Worm (Caenorhabditis elegans) whole organism, mixed stage, embryonic: ENCODE measurements around the gene F55C10.5.
"Not testable (repeated sequence)": the region's sequence is repeated elsewhere in the genome, so short reads cannot be mapped to it uniquely, and the experiment has no call there.

Experiments used
- M03D4.4 ChIP-seq: sonication (generic microtip); optimal IDR thresholded peaks from 2 replicates; lab custom pipeline; 2017; ENCODE audit warnings: mild to moderate bottlenecking, missing genetic modification characterization, missing compliant biosample characterization
- blmp-1 ChIP-seq: fragments of 150-350 bp; optimal IDR thresholded peaks from 2 replicates; lab custom pipeline; 2014; ENCODE audit warnings: missing biosample characterization, missing genetic modification characterization
- ceh-39 ChIP-seq: fragments of 150-350 bp; optimal IDR thresholded peaks from 2 replicates; lab custom pipeline; 2014; ENCODE audit warnings: missing biosample characterization, missing genetic modification characterization
- ceh-43 ChIP-seq: fragments of 200-800 bp; sonication (Bioruptor generic); optimal IDR thresholded peaks from 2 replicates; lab custom pipeline; 2018; ENCODE audit warnings: mild to moderate bottlenecking, missing genetic modification characterization, moderate library complexity, missing compliant biosample characterization
- ceh-83 ChIP-seq: fragments of 200-800 bp; sonication (Bioruptor generic); optimal IDR thresholded peaks from 2 replicates; lab custom pipeline; 2018; ENCODE audit warnings: mild to moderate bottlenecking, missing genetic modification characterization, missing compliant biosample characterization
- ces-1 ChIP-seq: fragments of 150-350 bp; optimal IDR thresholded peaks from 2 replicates; lab custom pipeline; 2014; ENCODE audit warnings: missing biosample characterization, missing genetic modification reagents, missing genetic modification characterization
- cnd-1 ChIP-seq: fragments of 200-800 bp; sonication (Bioruptor generic); optimal IDR thresholded peaks from 2 replicates; lab custom pipeline; 2018; ENCODE audit warnings: mild to moderate bottlenecking, missing genetic modification characterization, missing compliant biosample characterization
- drap-1 ChIP-seq: fragments of 200-800 bp; sonication (Bioruptor generic); optimal IDR thresholded peaks from 3 replicates; lab custom pipeline; 2018; ENCODE audit warnings: mild to moderate bottlenecking, missing genetic modification characterization, missing compliant biosample characterization
- elt-3 ChIP-seq: fragments of 150-350 bp; optimal IDR thresholded peaks from 2 replicates; lab custom pipeline; 2014; ENCODE audit warnings: missing biosample characterization, missing genetic modification characterization
- ham-2 ChIP-seq: fragments of 200-800 bp; sonication (Bioruptor generic); optimal IDR thresholded peaks from 2 replicates; lab custom pipeline; 2018; ENCODE audit warnings: mild to moderate bottlenecking, missing genetic modification characterization, missing compliant biosample characterization
- hlh-1 ChIP-seq: fragments of 150-350 bp; optimal IDR thresholded peaks from 2 replicates; lab custom pipeline; 2014; ENCODE audit warnings: missing biosample characterization, missing genetic modification reagents, missing genetic modification characterization
- lin-32 ChIP-seq: fragments of 200-800 bp; sonication (Bioruptor generic); optimal IDR thresholded peaks from 2 replicates; lab custom pipeline; 2018; ENCODE audit warnings: mild to moderate bottlenecking, missing genetic modification characterization, missing compliant biosample characterization
- lsy-2 ChIP-seq: fragments of 150-350 bp; optimal IDR thresholded peaks from 2 replicates; lab custom pipeline; 2014; ENCODE audit warnings: missing biosample characterization, missing genetic modification characterization
- mab-5 ChIP-seq: fragments of 150-350 bp; optimal IDR thresholded peaks from 2 replicates; lab custom pipeline; 2014; ENCODE audit warnings: missing biosample characterization, missing genetic modification characterization
- mep-1 ChIP-seq: fragments of 150-350 bp; optimal IDR thresholded peaks from 2 replicates; lab custom pipeline; 2017; ENCODE audit warnings: missing biosample characterization, missing genetic modification reagents, missing genetic modification characterization, inconsistent platforms
- mls-2 ChIP-seq: sonication (generic microtip); optimal IDR thresholded peaks from 2 replicates; lab custom pipeline; 2016; ENCODE audit warnings: mild to moderate bottlenecking, missing genetic modification characterization, moderate library complexity, missing compliant biosample characterization
- nhr-2 ChIP-seq: fragments of 150-350 bp; optimal IDR thresholded peaks from 2 replicates; lab custom pipeline; 2014; ENCODE audit warnings: missing biosample characterization, missing genetic modification characterization
- nhr-237 ChIP-seq: fragments of 150-350 bp; optimal IDR thresholded peaks from 2 replicates; lab custom pipeline; 2014; ENCODE audit warnings: missing biosample characterization, missing genetic modification characterization
- nhr-28 ChIP-seq: fragments of 150-350 bp; optimal IDR thresholded peaks from 2 replicates; lab custom pipeline; 2014; ENCODE audit warnings: missing biosample characterization, missing genetic modification characterization
- pha-4 ChIP-seq: fragments of 150-350 bp; optimal IDR thresholded peaks from 2 replicates; lab custom pipeline; 2018; ENCODE audit warnings: missing biosample characterization, missing genetic modification reagents, missing genetic modification characterization
- sem-2 ChIP-seq: fragments of 200-800 bp; sonication (Bioruptor generic); optimal IDR thresholded peaks from 2 replicates; lab custom pipeline; 2018; ENCODE audit warnings: mild to moderate bottlenecking, missing genetic modification characterization, missing compliant biosample characterization
- snpc-4 ChIP-seq: fragments of 150-350 bp; optimal IDR thresholded peaks from 2 replicates; lab custom pipeline; 2014; ENCODE audit warnings: missing biosample characterization, missing genetic modification characterization
- sptf-1 ChIP-seq: sonication (generic microtip); optimal IDR thresholded peaks from 2 replicates; lab custom pipeline; 2017; ENCODE audit warnings: mild to moderate bottlenecking, missing genetic modification characterization, moderate library complexity, missing compliant biosample characterization
- tbx-8 ChIP-seq: fragments of 200-800 bp; sonication (Bioruptor generic); optimal IDR thresholded peaks from 2 replicates; lab custom pipeline; 2018; ENCODE audit warnings: mild to moderate bottlenecking, missing genetic modification characterization, moderate library complexity, missing compliant biosample characterization
- unc-120 ChIP-seq: sonication (generic microtip); optimal IDR thresholded peaks from 2 replicates; lab custom pipeline; 2017; ENCODE audit warnings: missing genetic modification characterization, missing compliant biosample characterization; ENCODE audit not compliant: poor library complexity, severe bottlenecking
- unc-39 ChIP-seq: fragments of 150-350 bp; optimal IDR thresholded peaks from 2 replicates; lab custom pipeline; 2014; ENCODE audit warnings: missing biosample characterization, missing genetic modification characterization
- unc-62 ChIP-seq: fragments of 150-350 bp; optimal IDR thresholded peaks from 2 replicates; lab custom pipeline; 2014; ENCODE audit warnings: missing biosample characterization, missing genetic modification reagents, missing genetic modification characterization
- zip-8 ChIP-seq: fragments of 150-350 bp; optimal IDR thresholded peaks from 2 replicates; lab custom pipeline; 2014; ENCODE audit warnings: missing biosample characterization, missing genetic modification characterization
- ztf-11 ChIP-seq: fragments of 150-350 bp; optimal IDR thresholded peaks from 2 replicates; lab custom pipeline; 2014; ENCODE audit warnings: missing biosample characterization, missing genetic modification characterization

F55C10.5 gene

ce11 chrV:11390394-11390793 is 7.5 kb downstream of the F55C10.5 start, which contains the start of the genes K03B8.11 and K03B8.14:
Gene K03B8.11, minus strand, starts transcription at chrV:11390494.
Gene K03B8.14, plus strand, starts transcription at chrV:11390503.
- TF ChIP-seq tbx-8 (GFP tag; lab: Kevin White, UChicago), result no peak

ce11 chrV:11392020-11392419 is 9.1 kb downstream of the F55C10.5 start, which contains the start of gene nas-16:
Gene nas-16, plus strand, starts transcription at chrV:11392320.
- TF ChIP-seq cnd-1 (tag; lab: Kevin White, UChicago) (no peak), lin-32 (no peak), pha-4 (tag; lab: Kevin White, UChicago) (no peak), mls-2 (tag; lab: Kevin White, UChicago) (no peak), nhr-237 (tag; lab: Kevin White, UChicago) (no peak), drap-1 (GFP tag; lab: Kevin White, UChicago) (no peak), ceh-39 (no peak), M03D4.4 (no peak), snpc-4 (tag; lab: Kevin White, UChicago) (no peak)

DNA sequence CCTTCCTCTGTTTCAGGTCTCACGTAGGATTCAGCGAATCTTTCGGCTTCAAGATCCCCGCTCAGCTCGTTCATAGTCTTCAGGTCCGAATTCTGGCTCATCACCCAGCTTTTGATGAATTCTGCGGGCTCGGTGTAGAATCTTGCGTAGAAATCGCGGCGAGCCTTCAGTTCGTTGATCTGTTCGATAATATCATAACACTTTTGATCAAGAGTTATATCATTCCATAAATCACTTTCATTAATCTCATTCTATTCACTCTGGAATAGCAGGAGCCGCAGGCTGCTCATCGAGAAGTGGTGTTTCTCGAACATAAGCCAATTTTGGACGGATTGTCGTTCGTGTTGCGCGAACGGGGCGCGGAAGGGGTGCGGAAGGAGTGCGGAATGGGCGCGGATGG is 12.1 kb downstream of the F55C10.5 start, which contains the start of gene K03B8.4:
K03B8.4 (minus strand) TSS at position 101 of the 400 bp plus-strand sequence.
- TF ChIP-seq sptf-1 (tag; lab: Kevin White, UChicago); drap-1 (GFP tag; lab: Kevin White, UChicago); elt-3 (tag; lab: Kevin White, UChicago): not testable (repeated sequence)
- TF ChIP-seq, all 35 proteins: peak for 0; not testable (repeated sequence) for 35

- TF ChIP-seq ham-2 (GFP tag; lab: Kevin White, UChicago); lin-32; blmp-1 (tag; lab: Kevin White, UChicago): not testable (repeated sequence)
Observed at ce11 chrV:11396134-11396533, 13.2 kb downstream of the F55C10.5 start, which contains the start of gene nas-18. Gene nas-18, plus strand, starts transcription at chrV:11396434.

DNA sequence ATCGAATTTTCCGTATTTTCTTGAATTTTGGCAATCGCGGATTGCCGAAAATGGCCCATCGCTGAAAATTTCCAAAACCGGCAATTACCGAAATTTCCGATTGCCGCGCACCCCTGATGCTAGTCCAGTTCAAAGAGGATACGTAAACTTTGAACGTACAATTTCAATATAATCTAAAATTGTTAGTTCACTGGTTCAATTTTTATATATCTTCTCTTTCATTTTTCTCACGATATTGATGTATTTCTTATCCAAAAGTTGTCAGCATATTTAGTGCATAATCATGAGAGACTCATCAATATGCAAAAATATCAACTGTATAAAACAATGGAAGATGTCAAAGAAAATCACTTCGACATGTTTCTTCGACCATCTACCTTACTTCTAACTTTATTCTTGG is 15.7 kb downstream of the F55C10.5 start, which contains the start of gene nas-17:
nas-17 (plus strand) TSS at position 301 of the 400 bp plus-strand sequence.
- TF ChIP-seq ces-1 (GFP tag; lab: Kevin White, UChicago) (no peak), lsy-2 (no peak), mls-2 (tag; lab: Kevin White, UChicago) (no peak), ceh-83 (no peak), unc-120 (no peak), unc-39 (no peak), lin-32 (no peak), tbx-8 (GFP tag; lab: Kevin White, UChicago) (no peak)
- TF ChIP-seq, all 35 proteins: peak for 0

DNA sequence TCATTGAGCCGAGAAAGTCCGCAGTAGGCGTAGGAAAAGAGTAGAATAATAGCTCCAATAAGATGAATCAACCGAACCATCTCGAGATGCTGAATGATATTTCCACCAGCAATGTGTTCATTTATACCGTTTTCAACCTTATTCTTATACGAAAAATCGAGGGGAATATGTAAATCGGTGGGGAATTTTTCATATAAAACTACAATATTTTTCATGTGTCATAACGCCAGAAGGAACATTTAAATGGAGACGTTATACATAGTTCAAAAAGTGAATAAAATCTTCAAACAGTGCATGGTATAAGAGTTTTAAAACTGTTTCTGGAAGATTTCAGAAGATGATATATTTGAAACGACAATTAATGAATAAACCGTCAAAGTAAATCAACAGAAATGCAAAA is 19.7 kb downstream of the F55C10.5 start, which contains the start of gene nas-19:
nas-19 (minus strand) TSS at position 101 of the 400 bp plus-strand sequence.
- no peak for TF ChIP-seq nhr-2 (tag; lab: Kevin White, UChicago)
- no peak for TF ChIP-seq nhr-28
- no peak for TF ChIP-seq nhr-237 (tag; lab: Kevin White, UChicago)
- no peak for TF ChIP-seq ceh-43 (GFP tag; lab: Kevin White, UChicago)
- no peak for TF ChIP-seq mab-5 (tag; lab: Kevin White, UChicago)
- no peak for TF ChIP-seq blmp-1 (tag; lab: Kevin White, UChicago)
- TF ChIP-seq mep-1 (tag; lab: Kevin White, UChicago), result no peak

DNA sequence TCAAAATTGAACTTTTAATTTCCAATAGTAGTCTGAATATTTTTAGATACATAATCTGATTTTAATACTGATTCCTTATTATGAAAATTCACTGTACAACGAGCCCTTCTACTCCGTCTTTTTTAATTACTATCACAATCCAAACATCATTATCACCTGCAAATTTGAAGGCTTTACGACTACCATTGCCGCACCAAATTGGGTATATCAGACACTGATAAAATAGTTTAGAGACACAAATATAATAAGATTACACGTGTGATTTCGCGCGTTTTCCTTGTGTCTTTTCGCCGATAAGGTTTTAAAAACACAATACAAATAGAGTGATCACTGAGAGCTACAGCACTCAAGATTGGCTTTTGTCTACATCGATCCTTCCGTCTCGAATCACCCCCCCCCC is 20.2 kb downstream of the F55C10.5 start:
- TF ChIP-seq zip-8 (no peak), hlh-1 (tag; lab: Kevin White, UChicago) (no peak), ces-1 (GFP tag; lab: Kevin White, UChicago) (no peak), sem-2 (GFP tag; lab: Kevin White, UChicago) (no peak), unc-120 (no peak), unc-62 (no peak), mab-5 (tag; lab: Kevin White, UChicago) (no peak), elt-3 (tag; lab: Kevin White, UChicago) (no peak), ztf-11 (no peak), nhr-237 (tag; lab: Kevin White, UChicago) (no peak), unc-39 (no peak), cnd-1 (tag; lab: Kevin White, UChicago) (no peak)
- TF ChIP-seq, all 35 proteins: peak for 0
